Worm (Caenorhabditis elegans) whole organism, L4 larva: Measurements from ENCODE around the gene ZK938.12.

Experiments used
- F10B5.3 ChIP-seq: sonication (generic microtip); optimal IDR thresholded peaks from 2 replicates; lab custom pipeline; 2016; ENCODE audit warnings: mild to moderate bottlenecking, missing genetic modification characterization, missing compliant biosample characterization
- T20F7.1 ChIP-seq: fragments of 200-800 bp; sonication (Bioruptor generic); optimal IDR thresholded peaks from 2 replicates; lab custom pipeline; 2018; ENCODE audit warnings: mild to moderate bottlenecking, missing genetic modification characterization, missing compliant biosample characterization
- Y105C5A.15 ChIP-seq: fragments of 200-800 bp; sonication (Bioruptor generic); IDR thresholded peaks from 2 replicates; pipeline ENCODE4 v1.3.6; 2022; ENCODE audit warnings: missing genetic modification characterization, missing compliant biosample characterization
- Y48G9A.11 ChIP-seq: fragments of 200-800 bp; sonication (Bioruptor generic); IDR thresholded peaks from 2 replicates; pipeline ENCODE4 v1.3.6; 2022; ENCODE audit warnings: missing genetic modification reagents, missing genetic modification characterization, missing compliant biosample characterization
- Y75B8A.6 ChIP-seq: fragments of 200-800 bp; sonication (Bioruptor generic); IDR thresholded peaks from 2 replicates; pipeline ENCODE4 v1.3.6; 2022; ENCODE audit warnings: missing genetic modification reagents, missing genetic modification characterization, missing compliant biosample characterization
- aha-1 ChIP-seq: fragments of 150-350 bp; peaks from one replicate; lab custom pipeline; 2014; ENCODE audit warnings: missing biosample characterization, missing genetic modification characterization
- ama-1 ChIP-seq: fragments of 150-350 bp; optimal IDR thresholded peaks from 2 replicates; lab custom pipeline; 2014; ENCODE audit warnings: inconsistent platforms, mixed read lengths
- attf-4 ChIP-seq: sonication (generic microtip); optimal IDR thresholded peaks from 3 replicates; lab custom pipeline; 2017; ENCODE audit warnings: missing biosample characterization, missing genetic modification characterization
- ceh-32 ChIP-seq: sonication (generic microtip); optimal IDR thresholded peaks from 2 replicates; lab custom pipeline; 2016; ENCODE audit warnings: mild to moderate bottlenecking, missing genetic modification characterization, missing compliant biosample characterization; ENCODE audit not compliant: poor library complexity
- ceh-44 ChIP-seq: fragments of 200-800 bp; sonication (Bioruptor generic); IDR thresholded peaks from 2 replicates; pipeline ENCODE4 v1.3.6; 2022; ENCODE audit warnings: missing genetic modification reagents, missing genetic modification characterization, missing compliant biosample characterization
- ceh-62 ChIP-seq: sonication (generic microtip); optimal IDR thresholded peaks from 2 replicates; lab custom pipeline; 2017; ENCODE audit warnings: missing biosample characterization, missing genetic modification characterization
- ceh-82 ChIP-seq: sonication (generic microtip); optimal IDR thresholded peaks from 2 replicates; lab custom pipeline; 2017; ENCODE audit warnings: missing biosample characterization, missing genetic modification characterization
- dmd-8 ChIP-seq: fragments of 200-800 bp; sonication (Bioruptor generic); IDR thresholded peaks from 2 replicates; pipeline ENCODE4 v1.3.6; 2022; ENCODE audit warnings: missing genetic modification characterization, missing compliant biosample characterization
- dmd-9 ChIP-seq: fragments of 200-800 bp; sonication (Bioruptor generic); IDR thresholded peaks from 2 replicates; pipeline ENCODE4 v1.3.6; 2022; ENCODE audit warnings: missing genetic modification reagents, missing genetic modification characterization, missing compliant biosample characterization
- dve-1 ChIP-seq: sonication (generic microtip); optimal IDR thresholded peaks from 2 replicates; lab custom pipeline; 2017; ENCODE audit warnings: antibody characterized with exemption, mild to moderate bottlenecking, missing genetic modification characterization, missing compliant biosample characterization; ENCODE audit not compliant: insufficient read depth
- egl-43 ChIP-seq: fragments of 200-800 bp; sonication (Bioruptor generic); IDR thresholded peaks from 2 replicates; pipeline ENCODE4 v1.3.6; 2022; ENCODE audit warnings: missing genetic modification reagents, missing genetic modification characterization, missing compliant biosample characterization
- fos-1 ChIP-seq: fragments of 150-350 bp; optimal IDR thresholded peaks from 2 replicates; lab custom pipeline; 2014; ENCODE audit warnings: missing biosample characterization, missing genetic modification characterization
- gei-8 ChIP-seq: fragments of 200-800 bp; sonication (Bioruptor generic); optimal IDR thresholded peaks from 2 replicates; lab custom pipeline; 2018; ENCODE audit warnings: mild to moderate bottlenecking, missing genetic modification characterization, missing compliant biosample characterization
- hmg-1.1 ChIP-seq: fragments of 200-800 bp; sonication (Bioruptor generic); IDR thresholded peaks from 2 replicates; pipeline ENCODE4 v1.3.6; 2022; ENCODE audit warnings: missing genetic modification reagents, missing genetic modification characterization, missing compliant biosample characterization
- lim-7 ChIP-seq: fragments of 200-800 bp; sonication (Bioruptor generic); IDR thresholded peaks from 2 replicates; pipeline ENCODE4 v1.3.6; 2022; ENCODE audit warnings: missing genetic modification characterization, missing compliant biosample characterization
- lin-1 ChIP-seq: fragments of 200-800 bp; sonication (Bioruptor generic); IDR thresholded peaks from 2 replicates; pipeline ENCODE4 v1.3.6; 2022; ENCODE audit warnings: missing genetic modification reagents, missing genetic modification characterization, missing compliant biosample characterization
- lin-15B ChIP-seq: fragments of 150-350 bp; sonication (generic microtip); optimal IDR thresholded peaks from 3 replicates; lab custom pipeline; 2014; ENCODE audit warnings: missing biosample characterization, missing genetic modification characterization
- lin-29 ChIP-seq: fragments of 200-800 bp; sonication (Bioruptor generic); IDR thresholded peaks from 2 replicates; pipeline ENCODE4 v1.3.6; 2022; ENCODE audit warnings: missing genetic modification reagents, missing genetic modification characterization, missing compliant biosample characterization
- lin-38 ChIP-seq: fragments of 200-800 bp; sonication (Bioruptor generic); IDR thresholded peaks from 2 replicates; pipeline ENCODE4 v1.3.6; 2022; ENCODE audit warnings: missing genetic modification reagents, missing genetic modification characterization, missing compliant biosample characterization
- lin-39 ChIP-seq: fragments of 150-350 bp; optimal IDR thresholded peaks from 2 replicates; lab custom pipeline; 2014; ENCODE audit warnings: missing biosample characterization, missing genetic modification reagents, missing genetic modification characterization
- madf-5 ChIP-seq, 2 experiments: fragments of 200-800 bp; sonication (Bioruptor generic); IDR thresholded peaks; 2 replicates each; pipeline ENCODE4 v1.3.6; 2022; ENCODE audit warnings: missing compliant biosample characterization in 2 of 2, missing genetic modification characterization in 2 of 2
- madf-9 ChIP-seq: fragments of 200-800 bp; sonication (Bioruptor generic); conservative IDR thresholded peaks from 2 replicates; pipeline ENCODE4 v1.3.6; 2022; ENCODE audit warnings: missing genetic modification reagents, missing genetic modification characterization, missing compliant biosample characterization
- mdt-29 ChIP-seq: fragments of 200-800 bp; sonication (Bioruptor generic); IDR thresholded peaks from 2 replicates; pipeline ENCODE4 v1.3.6; 2022; ENCODE audit warnings: missing genetic modification reagents, missing genetic modification characterization, missing compliant biosample characterization
- mes-2 ChIP-seq: sonication (generic microtip); optimal IDR thresholded peaks from 2 replicates; lab custom pipeline; 2016; ENCODE audit warnings: missing genotype, mild to moderate bottlenecking, missing genetic modification characterization, missing compliant biosample characterization; ENCODE audit not compliant: poor library complexity, severe bottlenecking
- mxl-2 ChIP-seq: fragments of 200-800 bp; sonication (Bioruptor generic); conservative IDR thresholded peaks from 2 replicates; pipeline ENCODE4 v1.3.6; 2022; ENCODE audit warnings: missing genetic modification reagents, missing genetic modification characterization, missing compliant biosample characterization
- mxl-3 ChIP-seq: fragments of 200-800 bp; sonication (Bioruptor generic); optimal IDR thresholded peaks from 2 replicates; lab custom pipeline; 2018; ENCODE audit warnings: mild to moderate bottlenecking, missing genetic modification characterization, missing compliant biosample characterization
- nhr-10 ChIP-seq: fragments of 150-350 bp; optimal IDR thresholded peaks from 2 replicates; lab custom pipeline; 2014; ENCODE audit warnings: missing biosample characterization, missing genetic modification characterization
- nhr-237 ChIP-seq: sonication (generic microtip); optimal IDR thresholded peaks from 2 replicates; lab custom pipeline; 2017; ENCODE audit warnings: missing biosample characterization, missing genetic modification characterization
- nhr-25 ChIP-seq: sonication (generic microtip); optimal IDR thresholded peaks from 2 replicates; lab custom pipeline; 2017; ENCODE audit warnings: missing genetic modification characterization, mild to moderate bottlenecking, missing compliant biosample characterization, antibody characterized with exemption, moderate library complexity, borderline replicate concordance; ENCODE audit not compliant: insufficient read depth
- nhr-48 ChIP-seq: sonication (generic microtip); optimal IDR thresholded peaks from 2 replicates; lab custom pipeline; 2016; ENCODE audit warnings: mild to moderate bottlenecking, missing genetic modification characterization, missing compliant biosample characterization
- nhr-6 ChIP-seq: fragments of 150-350 bp; optimal IDR thresholded peaks from 2 replicates; lab custom pipeline; 2014; ENCODE audit warnings: missing biosample characterization, missing genetic modification characterization
- pha-4 ChIP-seq, 2 experiments: fragments of 150-350 bp in 1 of 2; fragments of 200-800 bp in 1 of 2; sonication (Bioruptor generic) in 1 of 2; IDR thresholded peaks in 1 of 2; optimal IDR thresholded peaks in 1 of 2; 2 replicates each; pipeline versions ENCODE4 v1.3.6 to Lab custom; 2014 to 2022; ENCODE audit warnings: missing genetic modification characterization in 2 of 2, missing genetic modification reagents in 2 of 2, missing biosample characterization in 1 of 2, missing compliant biosample characterization in 1 of 2
- rbr-2 ChIP-seq: sonication (generic microtip); optimal IDR thresholded peaks from 2 replicates; lab custom pipeline; 2016; ENCODE audit warnings: missing genotype, missing genetic modification characterization, missing compliant biosample characterization
- saeg-2 ChIP-seq: fragments of 200-800 bp; sonication (Bioruptor generic); IDR thresholded peaks from 2 replicates; pipeline ENCODE4 v1.3.6; 2022; ENCODE audit warnings: missing genetic modification reagents, missing genetic modification characterization, missing compliant biosample characterization
- set-16 ChIP-seq: fragments of 200-800 bp; sonication (Bioruptor generic); IDR thresholded peaks from 2 replicates; pipeline ENCODE4 v1.3.6; 2022; ENCODE audit warnings: missing genetic modification reagents, missing genetic modification characterization, missing compliant biosample characterization
- snpc-1.2 ChIP-seq: fragments of 200-800 bp; sonication (Bioruptor generic); IDR thresholded peaks from 2 replicates; pipeline ENCODE4 v1.3.6; 2022; ENCODE audit warnings: missing genetic modification reagents, missing genetic modification characterization, missing compliant biosample characterization
- snpc-4 ChIP-seq: fragments of 150-350 bp; optimal IDR thresholded peaks from 2 replicates; lab custom pipeline; 2014; ENCODE audit warnings: missing biosample characterization, missing genetic modification characterization
- tag-97 ChIP-seq: fragments of 200-800 bp; sonication (Bioruptor generic); IDR thresholded peaks from 2 replicates; pipeline ENCODE4 v1.3.6; 2022; ENCODE audit warnings: missing genetic modification characterization, missing compliant biosample characterization
- unc-130 ChIP-seq: sonication (generic microtip); optimal IDR thresholded peaks from 2 replicates; lab custom pipeline; 2016; ENCODE audit warnings: missing genetic modification reagents, missing genetic modification characterization, missing compliant biosample characterization
- unc-62 ChIP-seq, 3 experiments: fragments of 150-350 bp in 1 of 3; sonication (generic microtip); optimal IDR thresholded peaks in 2 of 3; peaks in 1 of 3; 1 replicate in 1 of 3; 2 replicates in 2 of 3; lab custom pipeline; 2014 to 2017; ENCODE audit warnings: missing biosample characterization in 3 of 3, missing genetic modification characterization in 3 of 3, missing genetic modification reagents in 3 of 3, missing genotype in 1 of 3
- zag-1 ChIP-seq: fragments of 150-350 bp; optimal IDR thresholded peaks from 2 replicates; lab custom pipeline; 2014; ENCODE audit warnings: missing biosample characterization, missing genetic modification characterization
- zfp-3 ChIP-seq: fragments of 200-800 bp; sonication (Bioruptor generic); conservative IDR thresholded peaks from 2 replicates; pipeline ENCODE4 v1.3.6; 2022; ENCODE audit warnings: missing genetic modification reagents, missing genetic modification characterization, missing compliant biosample characterization
- zip-2 ChIP-seq: fragments of 150-350 bp; optimal IDR thresholded peaks from 2 replicates; lab custom pipeline; 2014; ENCODE audit warnings: missing biosample characterization, missing genetic modification characterization
- ztf-7 ChIP-seq: fragments of 150-350 bp; optimal IDR thresholded peaks from 2 replicates; lab custom pipeline; 2014; ENCODE audit warnings: missing biosample characterization, missing genetic modification characterization

The ZK938.12 gene

DNA sequence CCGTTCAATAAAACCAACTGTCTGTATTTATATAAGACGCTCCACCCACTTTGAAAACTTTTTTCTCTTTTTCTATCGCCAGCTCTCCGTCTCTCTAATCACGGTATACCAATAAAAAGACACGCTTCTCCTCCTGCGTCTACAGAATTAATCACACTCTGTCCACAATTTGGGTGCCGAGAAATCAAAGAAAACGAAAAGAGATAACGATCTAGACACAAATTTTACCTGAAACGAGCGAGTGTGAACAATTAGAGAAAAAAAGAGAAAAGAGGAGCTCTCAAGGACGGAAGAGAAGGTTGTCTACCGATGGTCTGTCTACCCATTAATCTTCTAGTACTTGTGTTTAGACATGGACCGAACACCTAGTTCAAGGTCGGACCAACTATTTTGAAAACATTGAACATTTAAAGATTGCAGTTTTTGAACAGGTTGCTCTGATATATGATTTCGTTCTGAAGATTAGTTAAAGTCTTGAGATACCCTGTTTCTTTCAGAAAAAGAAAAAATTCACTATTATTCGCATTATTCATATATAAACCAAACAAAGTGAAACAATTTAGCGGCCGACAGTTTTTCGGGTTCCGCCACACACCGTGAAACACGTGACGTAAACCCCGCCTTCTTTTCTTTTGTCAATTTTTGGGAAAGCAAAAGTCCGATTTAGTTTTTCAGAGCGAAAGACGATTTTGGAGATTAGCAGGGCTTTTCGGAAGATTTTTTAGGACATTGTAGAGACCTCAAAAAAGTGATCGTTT lies 43.6 kb upstream of the ZK938.12 start, which contains the start of gene cyp-13A2 (continued):
- TF ChIP-seq egl-43 (GFP tag; lab: Robert Waterston, UW): no peak
- TF ChIP-seq lin-38 (GFP tag; lab: Robert Waterston, UW): no peak
- TF ChIP-seq lin-39 (tag; lab: Kevin White, UChicago): no peak
- TF ChIP-seq lim-7 (GFP tag; lab: Robert Waterston, UW): no peak
- TF ChIP-seq ztf-7 (tag; lab: Kevin White, UChicago): no peak
- TF ChIP-seq ama-1 (lab: Kevin White, UChicago): no peak
- TF ChIP-seq mxl-2 (GFP tag; lab: Robert Waterston, UW): no peak
- TF ChIP-seq dmd-8 (GFP tag; lab: Robert Waterston, UW): no peak
- no peak for TF ChIP-seq F10B5.3
- TF ChIP-seq fos-1 (tag; lab: Kevin White, UChicago): no peak
- TF ChIP-seq mxl-3 (GFP tag; lab: Kevin White, UChicago): no peak
- 0 out of 2 replicates have a peak, but pooled peaks have one; percentile 23 for TF ChIP-seq Y48G9A.11
- TF ChIP-seq zfp-3 (GFP tag; lab: Robert Waterston, UW): no peak
- peak; percentile 16 for TF ChIP-seq T20F7.1
- no peak for TF ChIP-seq lin-1
- TF ChIP-seq attf-4 (tag; lab: Kevin White, UChicago): no peak
- no peak for TF ChIP-seq gei-8 (GFP tag; lab: Kevin White, UChicago)
- no peak for TF ChIP-seq lin-15B (tag; lab: Kevin White, UChicago)
- TF ChIP-seq zag-1: no peak
- TF ChIP-seq nhr-10 (tag; lab: Kevin White, UChicago): peak; percentile 57
- TF ChIP-seq tag-97: no peak
- peak; percentile 77 for TF ChIP-seq dve-1 (tag; lab: Kevin White, UChicago)
- TF ChIP-seq ceh-62 (tag; lab: Kevin White, UChicago): no peak
- no peak for TF ChIP-seq ceh-32
- no peak for TF ChIP-seq lin-29 (GFP tag; lab: Robert Waterston, UW)
- no peak for TF ChIP-seq zip-2
- peak; percentile 29 for TF ChIP-seq nhr-48
- no peak for TF ChIP-seq ceh-82 (tag; lab: Kevin White, UChicago)
- no peak for TF ChIP-seq set-16 (GFP tag; lab: Robert Waterston, UW)
- peak; percentile 83 for TF ChIP-seq snpc-4 (tag; lab: Kevin White, UChicago)
- no peak for TF ChIP-seq unc-130 (GFP tag; lab: Kevin White, UChicago)
- peak; percentile 33 for TF ChIP-seq nhr-25 (tag; lab: Kevin White, UChicago)
- TF ChIP-seq nhr-6: no peak
- no peak for TF ChIP-seq nhr-237
- TF ChIP-seq pha-4 (GFP tag; IDR thresholded peaks at IDR 0.05; lab: Robert Waterston, UW): 0 out of 2 replicates have a peak, but pooled peaks have one; percentile 13
- peak; percentile 34 for TF ChIP-seq pha-4 (tag; optimal IDR thresholded peaks at IDR 0.05; lab: Kevin White, UChicago)
- no peak for TF ChIP-seq mes-2 (tag; lab: Kevin White, UChicago)
- TF ChIP-seq mdt-29 (GFP tag; lab: Robert Waterston, UW): no peak
- TF ChIP-seq Y75B8A.6 (GFP tag; lab: Robert Waterston, UW): no peak
- no peak for TF ChIP-seq Y105C5A.15
- no peak for TF ChIP-seq madf-5 (GFP tag; IDR thresholded peaks at IDR 0.05; lab: Robert Waterston, UW)
- TF ChIP-seq madf-9 (GFP tag; lab: Robert Waterston, UW): no peak
- TF ChIP-seq saeg-2 (GFP tag; lab: Robert Waterston, UW): no peak
- TF ChIP-seq hmg-1.1: no peak
- TF ChIP-seq unc-62 (GFP tag; optimal IDR thresholded peaks at IDR 0.05 in 1 of 2; lab: Kevin White, UChicago): peak in 1 of 2 experiments; percentile 91
- no peak for TF ChIP-seq unc-62 (tag; optimal IDR thresholded peaks at IDR 0.05; lab: Kevin White, UChicago)
- no peak for TF ChIP-seq dmd-9 (GFP tag; lab: Robert Waterston, UW)
- no peak for TF ChIP-seq rbr-2
- TF ChIP-seq ceh-44 (GFP tag; lab: Robert Waterston, UW): no peak
- no peak for TF ChIP-seq snpc-1.2 (GFP tag; lab: Robert Waterston, UW)
- no peak for TF ChIP-seq aha-1 (tag; lab: Kevin White, UChicago)
